Fruit fly (Drosophila melanogaster) whole organism, embryonic: Measurements from ENCODE around the gene chic.

Source experiments
- Aef1 ChIP-seq: fragments of 200-800 bp; sonication (Bioruptor generic); IDR thresholded peaks from 3 replicates; pipeline ENCODE4 v1.3.6; 2022; ENCODE audit warnings: missing biosample characterization, missing genetic modification characterization
- Atf-2 ChIP-seq: fragments of 200-800 bp; sonication (Bioruptor generic); optimal IDR thresholded peaks from 2 replicates; lab custom pipeline; 2016; ENCODE audit warnings: missing biosample characterization, missing genetic modification characterization
- CG10565 ChIP-seq: fragments of 200-800 bp; sonication (Bioruptor generic); optimal IDR thresholded peaks from 3 replicates; lab custom pipeline; 2016; ENCODE audit warnings: missing biosample characterization, mild to moderate bottlenecking, missing genetic modification characterization
- CG11247 ChIP-seq: fragments of 200-800 bp; sonication (Bioruptor generic); IDR thresholded peaks from 2 replicates; pipeline ENCODE4 v1.3.6; 2022; ENCODE audit warnings: missing biosample characterization, missing genetic modification characterization
- CG12071 ChIP-seq: fragments of 200-800 bp; sonication (Bioruptor generic); optimal IDR thresholded peaks from 3 replicates; lab custom pipeline; 2018; ENCODE audit warnings: missing biosample characterization, mild to moderate bottlenecking, missing genetic modification characterization
- CG14667 ChIP-seq: fragments of 200-800 bp; sonication (Bioruptor generic); IDR thresholded peaks from 2 replicates; pipeline ENCODE4 v1.3.6; 2022; ENCODE audit warnings: missing biosample characterization, missing genetic modification characterization
- CG15479 ChIP-seq: fragments of 200-800 bp; sonication (Bioruptor generic); optimal IDR thresholded peaks from 3 replicates; lab custom pipeline; 2019; ENCODE audit warnings: missing biosample characterization, mild to moderate bottlenecking, missing genetic modification characterization, moderate library complexity
- CG17361 ChIP-seq: fragments of 200-800 bp; sonication (Bioruptor generic); IDR thresholded peaks from 3 replicates; pipeline ENCODE4 v1.3.6; 2022; ENCODE audit warnings: missing biosample characterization, missing genetic modification characterization
- CG18599 ChIP-seq: fragments of 200-800 bp; sonication (Bioruptor generic); optimal IDR thresholded peaks from 3 replicates; lab custom pipeline; 2017; ENCODE audit warnings: missing biosample characterization, missing genetic modification characterization, mild to moderate bottlenecking, moderate library complexity, missing genetic modification reagents
- CG18619 ChIP-seq: fragments of 200-800 bp; sonication (Bioruptor generic); optimal IDR thresholded peaks from 3 replicates; lab custom pipeline; 2017; ENCODE audit warnings: missing biosample characterization, mild to moderate bottlenecking, missing genetic modification characterization
- CG2199 ChIP-seq: fragments of 200-800 bp; sonication (Bioruptor generic); IDR thresholded peaks from 3 replicates; pipeline ENCODE4 v1.3.6; 2022; ENCODE audit warnings: missing biosample characterization, missing genetic modification characterization
- CG3065 ChIP-seq: fragments of 200-800 bp; sonication (Bioruptor generic); optimal IDR thresholded peaks from 2 replicates; lab custom pipeline; 2016; ENCODE audit warnings: missing biosample characterization, missing genetic modification characterization
- CG3281 ChIP-seq: fragments of 200-800 bp; sonication (Bioruptor generic); optimal IDR thresholded peaks from 3 replicates; lab custom pipeline; 2017; ENCODE audit warnings: missing biosample characterization, mild to moderate bottlenecking, missing genetic modification characterization
- CG6272 ChIP-seq: fragments of 200-800 bp; sonication (Bioruptor generic); IDR thresholded peaks from 2 replicates; pipeline ENCODE4 v1.3.6; 2022; ENCODE audit warnings: missing biosample characterization, missing genetic modification characterization
- CG6683 ChIP-seq: fragments of 200-800 bp; sonication (Bioruptor generic); optimal IDR thresholded peaks from 2 replicates; lab custom pipeline; 2017; ENCODE audit warnings: missing biosample characterization, mild to moderate bottlenecking, missing genetic modification characterization, missing genetic modification reagents
- CG7556 ChIP-seq: fragments of 200-800 bp; sonication (Bioruptor generic); optimal IDR thresholded peaks from 2 replicates; lab custom pipeline; 2017; ENCODE audit warnings: missing biosample characterization, mild to moderate bottlenecking, missing genetic modification characterization
- CG8281 ChIP-seq: fragments of 200-800 bp; sonication (Bioruptor generic); optimal IDR thresholded peaks from 2 replicates; lab custom pipeline; 2018; ENCODE audit warnings: missing biosample characterization, mild to moderate bottlenecking, missing genetic modification characterization, moderate library complexity
- CG9817 ChIP-seq: fragments of 200-800 bp; sonication (Bioruptor generic); optimal IDR thresholded peaks from 2 replicates; lab custom pipeline; 2018; ENCODE audit warnings: missing biosample characterization, mild to moderate bottlenecking, missing genetic modification characterization, moderate library complexity
- CrebB ChIP-seq: fragments of 200-800 bp; sonication (Bioruptor generic); optimal IDR thresholded peaks from 3 replicates; lab custom pipeline; 2018; ENCODE audit warnings: missing biosample characterization, mild to moderate bottlenecking, missing genetic modification characterization
- Dip2 ChIP-seq: fragments of 200-800 bp; sonication (Bioruptor generic); IDR thresholded peaks from 2 replicates; pipeline ENCODE4 v1.3.6; 2022; ENCODE audit warnings: missing biosample characterization, missing genetic modification characterization
- Dip3 ChIP-seq: fragments of 200-800 bp; sonication (Bioruptor generic); optimal IDR thresholded peaks from 3 replicates; lab custom pipeline; 2016; ENCODE audit warnings: missing biosample characterization, missing genetic modification characterization
- E2f1 ChIP-seq: fragments of 200-800 bp; sonication (Bioruptor generic); IDR thresholded peaks from 2 replicates; pipeline ENCODE4 v1.3.6; 2022; ENCODE audit warnings: missing biosample characterization, missing genetic modification characterization
- Fer2 ChIP-seq: fragments of 200-800 bp; sonication (Bioruptor generic); optimal IDR thresholded peaks from 2 replicates; lab custom pipeline; 2018; ENCODE audit warnings: missing biosample characterization, mild to moderate bottlenecking, missing genetic modification characterization, moderate library complexity
- HmgD ChIP-seq: fragments of 200-800 bp; sonication (Bioruptor generic); optimal IDR thresholded peaks from 3 replicates; lab custom pipeline; 2016; ENCODE audit warnings: missing biosample characterization, missing genetic modification characterization
- Hr39 ChIP-seq: fragments of >200 bp; optimal IDR thresholded peaks from 2 replicates; lab custom pipeline; 2017
- NC2β ChIP-seq: fragments of 200-800 bp; sonication (Bioruptor generic); optimal IDR thresholded peaks from 2 replicates; lab custom pipeline; 2016; ENCODE audit warnings: missing biosample characterization, missing genetic modification characterization
- Opbp ChIP-seq: fragments of 200-800 bp; sonication (Bioruptor generic); IDR thresholded peaks from 3 replicates; pipeline ENCODE4 v1.3.6; 2022; ENCODE audit warnings: missing biosample characterization, missing genetic modification characterization; ENCODE audit not compliant: partially characterized antibody
- Optix ChIP-seq: fragments of 200-800 bp; sonication (Bioruptor generic); IDR thresholded peaks from 3 replicates; pipeline ENCODE4 v1.3.6; 2022; ENCODE audit warnings: missing biosample characterization, missing genetic modification characterization
- Pdp1 ChIP-seq, 2 experiments: fragments of 200-800 bp; sonication (Bioruptor generic); optimal IDR thresholded peaks; 3 replicates each; lab custom pipeline; 2016; ENCODE audit warnings: missing biosample characterization in 2 of 2, missing genetic modification characterization in 2 of 2, mild to moderate bottlenecking in 1 of 2, moderate library complexity in 1 of 2
- Ptx1 ChIP-seq: fragments of 200-800 bp; sonication (Bioruptor generic); IDR thresholded peaks from 2 replicates; pipeline ENCODE4 v1.3.6; 2022; ENCODE audit warnings: missing biosample characterization, missing genetic modification characterization
- Sox102F ChIP-seq: fragments of 200-800 bp; sonication (Bioruptor generic); optimal IDR thresholded peaks from 2 replicates; lab custom pipeline; 2018; ENCODE audit warnings: missing biosample characterization, mild to moderate bottlenecking, missing genetic modification characterization, moderate library complexity
- Sry-δ ChIP-seq: fragments of 200-800 bp; sonication (Bioruptor generic); optimal IDR thresholded peaks from 2 replicates; lab custom pipeline; 2016; ENCODE audit warnings: missing biosample characterization, missing genetic modification characterization
- al ChIP-seq: fragments of 200-800 bp; sonication (Bioruptor generic); IDR thresholded peaks from 2 replicates; pipeline ENCODE4 v1.3.6; 2022; ENCODE audit warnings: missing biosample characterization, missing genetic modification characterization
- aop ChIP-seq: fragments of 200-800 bp; sonication (Bioruptor generic); IDR thresholded peaks from 2 replicates; pipeline ENCODE4 v1.3.6; 2022; ENCODE audit warnings: missing biosample characterization, missing genetic modification characterization
- cas ChIP-seq: fragments of 200-800 bp; sonication (Bioruptor generic); IDR thresholded peaks from 2 replicates; pipeline ENCODE4 v1.3.6; 2022; ENCODE audit warnings: missing biosample characterization, missing genetic modification characterization
- ewg ChIP-seq: fragments of 200-800 bp; sonication (Bioruptor generic); optimal IDR thresholded peaks from 3 replicates; lab custom pipeline; 2017; ENCODE audit warnings: mild to moderate bottlenecking, missing biosample characterization, missing genetic modification reagents, missing genetic modification characterization
- eyg ChIP-seq: fragments of 200-800 bp; sonication (Bioruptor generic); optimal IDR thresholded peaks from 3 replicates; lab custom pipeline; 2016; ENCODE audit warnings: missing biosample characterization, missing genetic modification characterization
- ftz-f1 ChIP-seq: fragments of 200-800 bp; sonication (Bioruptor generic); optimal IDR thresholded peaks from 2 replicates; lab custom pipeline; 2016; ENCODE audit warnings: missing biosample characterization, missing genetic modification characterization
- fu2 ChIP-seq: fragments of 200-800 bp; sonication (Bioruptor generic); optimal IDR thresholded peaks from 2 replicates; lab custom pipeline; 2016; ENCODE audit warnings: missing biosample characterization, missing genetic modification characterization
- gem ChIP-seq: fragments of 200-800 bp; sonication (Bioruptor generic); optimal IDR thresholded peaks from 2 replicates; lab custom pipeline; 2019; ENCODE audit warnings: missing biosample characterization, mild to moderate bottlenecking, missing genetic modification characterization, moderate library complexity
- gfzf ChIP-seq: fragments of 200-800 bp; sonication (Bioruptor generic); optimal IDR thresholded peaks from 2 replicates; lab custom pipeline; 2016; ENCODE audit warnings: missing biosample characterization, mild to moderate bottlenecking, missing genetic modification characterization, moderate library complexity
- grau ChIP-seq: fragments of 200-800 bp; optimal IDR thresholded peaks from 3 replicates; lab custom pipeline; 2019; ENCODE audit warnings: missing biosample characterization, mild to moderate bottlenecking, missing genetic modification characterization, moderate library complexity
- her ChIP-seq: fragments of 200-800 bp; sonication (Bioruptor generic); optimal IDR thresholded peaks from 2 replicates; lab custom pipeline; 2016; ENCODE audit warnings: missing biosample characterization, missing genetic modification characterization
- pho ChIP-seq: fragments of 200-800 bp; sonication (Bioruptor generic); optimal IDR thresholded peaks from 2 replicates; lab custom pipeline; 2016; ENCODE audit warnings: missing biosample characterization, missing genetic modification characterization
- row ChIP-seq: fragments of 200-800 bp; sonication (Bioruptor generic); IDR thresholded peaks from 3 replicates; pipeline ENCODE4 v1.3.6; 2022; ENCODE audit warnings: missing biosample characterization, missing genetic modification characterization
- sens ChIP-seq: fragments of 200-800 bp; sonication (Bioruptor generic); peaks from one replicate; lab custom pipeline; 2016; ENCODE audit warnings: missing biosample characterization, missing genetic modification characterization
- shn ChIP-seq: fragments of 200-800 bp; sonication (Bioruptor generic); optimal IDR thresholded peaks from 3 replicates; lab custom pipeline; 2016; ENCODE audit warnings: missing biosample characterization, missing genetic modification characterization
- sisA ChIP-seq: fragments of 200-800 bp; sonication (Bioruptor generic); IDR thresholded peaks from 2 replicates; pipeline ENCODE4 v1.3.6; 2022; ENCODE audit warnings: missing biosample characterization, missing genetic modification characterization
- toy ChIP-seq: fragments of 200-800 bp; sonication (Bioruptor generic); IDR thresholded peaks from 2 replicates; pipeline ENCODE4 v1.3.6; 2022; ENCODE audit warnings: missing biosample characterization, missing genetic modification characterization
- twi ChIP-seq: fragments of 200-800 bp; optimal IDR thresholded peaks from 2 replicates; lab custom pipeline; 2019; ENCODE audit warnings: missing biosample characterization, mild to moderate bottlenecking, missing genetic modification characterization, moderate library complexity
- vnd ChIP-seq: fragments of 200-800 bp; sonication (Bioruptor generic); IDR thresholded peaks from 3 replicates; pipeline ENCODE4 v1.3.6; 2022; ENCODE audit warnings: missing biosample characterization, missing genetic modification characterization; ENCODE audit not compliant: partially characterized antibody
- wdn ChIP-seq: fragments of 200-800 bp; sonication (Bioruptor generic); IDR thresholded peaks from 2 replicates; pipeline ENCODE4 v1.3.6; 2022; ENCODE audit warnings: missing biosample characterization, missing genetic modification characterization
- zfh2 ChIP-seq: fragments of 200-800 bp; sonication (Bioruptor generic); optimal IDR thresholded peaks from 2 replicates; lab custom pipeline; 2016; ENCODE audit warnings: missing biosample characterization, missing genetic modification characterization

The chic gene

dm6 chr2L:5974122-5974521 lies 6.7 kb downstream of the chic start (continued):
- TF ChIP-seq ftz-f1 (GFP tag; lab: Kevin White, UChicago) (no peak), Aef1 (no peak), Fer2 (peak; percentile 47), sisA (GFP tag; lab: Robert Waterston, UW) (no peak), CG18619 (GFP tag; lab: Kevin White, UChicago) (peak; percentile 69), eyg (GFP tag; lab: Kevin White, UChicago) (no peak), CG7556 (GFP tag; lab: Kevin White, UChicago) (peak; percentile 58), CG11247 (no peak), Dip3 (GFP tag; lab: Kevin White, UChicago) (peak; percentile 31), E2f1 (GFP tag; lab: Robert Waterston, UW) (no peak), fu2 (GFP tag; lab: Kevin White, UChicago) (no peak), al (GFP tag; lab: Robert Waterston, UW) (no peak), Pdp1 (GFP tag; optimal IDR thresholded peaks at IDR 0.05; lab: Kevin White, UChicago) (peak in 1 of 2 experiments; percentile 4), CG15479 (GFP tag; lab: Kevin White, UChicago) (no peak), CG17361 (GFP tag; lab: Robert Waterston, UW) (no peak), Opbp (GFP tag; lab: Robert Waterston, UW) (no peak), Sox102F (GFP tag; lab: Kevin White, UChicago) (peak; percentile 40), CrebB (tag; lab: Kevin White, UChicago) (peak; percentile 78), vnd (GFP tag; lab: Robert Waterston, UW) (no peak), gem (tag; lab: Kevin White, UChicago) (peak; percentile 59), CG3065 (GFP tag; lab: Kevin White, UChicago) (no peak), CG2199 (GFP tag; lab: Robert Waterston, UW) (0 out of 3 replicates have a peak, but pooled peaks have one; percentile 52), cas (GFP tag; lab: Robert Waterston, UW) (no peak), ewg (peak; percentile 14), Optix (GFP tag; lab: Robert Waterston, UW) (0 out of 3 replicates have a peak, but pooled peaks have one; percentile 22), CG18599 (GFP tag; lab: Kevin White, UChicago) (peak; percentile 78), shn (GFP tag; lab: Kevin White, UChicago) (no peak), CG6272 (GFP tag; lab: Robert Waterston, UW) (no peak), row (GFP tag; lab: Robert Waterston, UW) (no peak), Sry-δ (GFP tag; lab: Kevin White, UChicago) (no peak), zfh2 (GFP tag; lab: Kevin White, UChicago) (no peak), wdn (GFP tag; lab: Robert Waterston, UW) (peak; percentile 49; the same call in 1 of the 2 replicates), aop (GFP tag; lab: Robert Waterston, UW) (no peak), pho (no peak), her (GFP tag; lab: Kevin White, UChicago) (peak; percentile 27), gfzf (GFP tag; lab: Kevin White, UChicago) (no peak), Ptx1 (no peak), grau (tag; lab: Kevin White, UChicago) (peak; percentile 30), Hr39 (lab: Kevin White, UChicago) (no peak), twi (no peak), Atf-2 (GFP tag; lab: Kevin White, UChicago) (no peak), CG8281 (peak; percentile 52), CG14667 (GFP tag; lab: Robert Waterston, UW) (no peak), toy (GFP tag; lab: Robert Waterston, UW) (no peak), Dip2 (GFP tag; lab: Robert Waterston, UW) (no peak), sens (GFP tag; lab: Kevin White, UChicago) (no peak), NC2β (GFP tag; lab: Kevin White, UChicago) (no peak), CG10565 (GFP tag; lab: Kevin White, UChicago) (no peak), HmgD (GFP tag; lab: Kevin White, UChicago) (no peak), CG9817 (tag; lab: Kevin White, UChicago) (peak; percentile 40), CG3281 (GFP tag; lab: Kevin White, UChicago) (peak; percentile 74), CG6683 (GFP tag; lab: Kevin White, UChicago) (peak; percentile 39), CG12071 (GFP tag; lab: Kevin White, UChicago) (peak; percentile 84)
